Worm (Caenorhabditis elegans): ENCODE data around the gene trap-2.

ce11 chrX:815929-816328 is 48.1 kb upstream of the trap-2 start, which contains the start of gene ifd-2:
- TF ChIP-seq lsy-2 (tag; optimal IDR thresholded peaks at IDR 0.05) (no peak), zip-8 (tag; optimal IDR thresholded peaks at IDR 0.05) (no peak), M03D4.4 (tag; optimal IDR thresholded peaks at IDR 0.05) (no peak), ham-2 (GFP tag; optimal IDR thresholded peaks at IDR 0.05) (no peak), lin-32 (GFP tag; optimal IDR thresholded peaks at IDR 0.05) (no peak), elt-1 (tag; optimal IDR thresholded peaks at IDR 0.05; ENCODE audit: borderline replicate concordance, insufficient read depth) (no peak), snpc-4 (tag; optimal IDR thresholded peaks at IDR 0.05) (no peak), nhr-12 (tag; optimal IDR thresholded peaks at IDR 0.05) (no peak), cnd-1 (tag; optimal IDR thresholded peaks at IDR 0.05) (no peak), ztf-11 (tag; optimal IDR thresholded peaks at IDR 0.05) (no peak), blmp-1 (tag; optimal IDR thresholded peaks at IDR 0.05) (no peak), elt-3 (tag; optimal IDR thresholded peaks at IDR 0.05) (no peak), ces-1 (GFP tag; optimal IDR thresholded peaks at IDR 0.05) (no peak)
